Worm (Caenorhabditis elegans): ENCODE measurements around the gene F54C8.6.

F54C8.6 gene

ce11 chrIII:9494209-9494608, 44.5 kb upstream of the F54C8.6 start:
- TF ChIP-seq ceh-100 (GFP tag; IDR thresholded peaks at IDR 0.05), result no peak
- TF ChIP-seq ceh-58 (GFP tag; IDR thresholded peaks at IDR 0.05), result no peak
- no peak for TF ChIP-seq rpc-1 (optimal IDR thresholded peaks at IDR 0.05)
- TF ChIP-seq rpc-1 (tag; optimal IDR thresholded peaks at IDR 0.05), result no peak
- no peak for TF ChIP-seq lag-1 (GFP tag; IDR thresholded peaks at IDR 0.05)

DNA sequence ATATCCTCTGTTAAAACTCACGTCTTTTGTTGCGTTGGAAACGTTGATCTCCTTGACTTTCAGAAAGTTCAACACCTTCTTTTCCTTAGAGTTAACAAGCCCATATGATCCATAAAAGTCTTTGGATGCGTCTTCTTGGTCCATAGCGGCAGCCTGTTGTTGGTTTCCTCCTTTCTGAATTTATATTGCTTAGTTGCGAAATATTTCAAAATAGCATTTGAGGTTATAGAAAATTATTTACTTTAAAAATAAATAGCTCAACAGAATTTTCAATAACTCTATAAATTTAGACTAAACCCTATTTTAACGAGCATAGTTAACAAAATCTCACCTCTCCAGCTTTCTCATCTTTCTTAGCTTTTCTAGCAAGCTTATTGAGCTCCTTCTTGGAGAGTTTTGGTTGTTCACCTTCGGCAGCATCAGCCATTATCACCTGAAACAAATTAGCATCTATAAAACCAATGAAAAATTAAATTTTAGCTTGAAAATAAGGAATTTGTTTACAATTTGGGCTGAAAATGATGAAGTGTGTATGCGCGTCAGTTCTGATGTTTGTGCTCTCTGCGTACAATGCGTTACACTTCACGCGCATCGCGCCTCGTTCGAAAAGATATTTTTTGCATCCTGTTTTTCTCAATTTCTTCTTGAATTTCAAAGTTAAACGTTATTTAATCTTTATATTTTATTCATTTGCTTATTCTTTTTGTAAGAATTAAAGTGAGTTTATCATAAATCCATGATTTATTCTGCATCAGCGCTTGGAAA, 41.2 kb upstream of the F54C8.6 start, which contains the start of the genes dars-1 and ctr-9:
TSS of gene dars-1 (minus strand) at position 433 of the 765 bp plus-strand sequence.
TSS of gene ctr-9 (plus strand) at position 614 of the 765 bp plus-strand sequence.
- TF ChIP-seq cebp-1 (GFP tag; IDR thresholded peaks at IDR 0.05) (peak; percentile 30; the same call in 1 of the 2 replicates), cebp-1 (tag; optimal IDR thresholded peaks at IDR 0.05) (peak; percentile 87), Y53G8AR.9 (GFP tag; conservative IDR thresholded peaks at IDR 0.05) (0 out of 2 replicates have a peak, but pooled peaks have one; percentile 42), snpc-3.4 (tag; optimal IDR thresholded peaks at IDR 0.05) (peak; percentile 0), mcd-1 (GFP tag; IDR thresholded peaks at IDR 0.05) (no peak), ceh-58 (GFP tag; IDR thresholded peaks at IDR 0.05) (no peak)

- TF ChIP-seq snpc-4 (GFP tag; optimal IDR thresholded peaks at IDR 0.05), result no peak
- no peak for TF ChIP-seq snpc-4 (tag; optimal IDR thresholded peaks at IDR 0.05)
- no peak for TF ChIP-seq somi-1 (GFP tag; optimal IDR thresholded peaks at IDR 0.05)
- TF ChIP-seq snpc-3.4 (tag; optimal IDR thresholded peaks at IDR 0.05), result no peak
- no peak for TF ChIP-seq K11D2.4 (GFP tag; IDR thresholded peaks at IDR 0.05)
- no peak for TF ChIP-seq aptf-2 (GFP tag; conservative IDR thresholded peaks at IDR 0.05)
- no peak for TF ChIP-seq hlh-12 (tag; optimal IDR thresholded peaks at IDR 0.05)
- TF ChIP-seq ztf-26 (tag; optimal IDR thresholded peaks at IDR 0.05), result no peak
- TF ChIP-seq dox-1 (GFP tag; IDR thresholded peaks at IDR 0.05), result no peak
- TF ChIP-seq athp-1 (tag; optimal IDR thresholded peaks at IDR 0.05), result no peak
- TF ChIP-seq T07F8.4 (tag; optimal IDR thresholded peaks at IDR 0.05), result no peak
- no peak for TF ChIP-seq nhr-179 (tag; optimal IDR thresholded peaks at IDR 0.05)
- TF ChIP-seq hrde-1 (tag; optimal IDR thresholded peaks at IDR 0.05; ENCODE audit: borderline replicate concordance), result no peak
- no peak for TF ChIP-seq nhr-90 (tag; optimal IDR thresholded peaks at IDR 0.05)
- no peak for TF ChIP-seq ceh-79 (tag; optimal IDR thresholded peaks at IDR 0.05)
These were observed 40.1 kb upstream of the F54C8.6 start for ce11 chrIII:9489798-9490197.

DNA sequence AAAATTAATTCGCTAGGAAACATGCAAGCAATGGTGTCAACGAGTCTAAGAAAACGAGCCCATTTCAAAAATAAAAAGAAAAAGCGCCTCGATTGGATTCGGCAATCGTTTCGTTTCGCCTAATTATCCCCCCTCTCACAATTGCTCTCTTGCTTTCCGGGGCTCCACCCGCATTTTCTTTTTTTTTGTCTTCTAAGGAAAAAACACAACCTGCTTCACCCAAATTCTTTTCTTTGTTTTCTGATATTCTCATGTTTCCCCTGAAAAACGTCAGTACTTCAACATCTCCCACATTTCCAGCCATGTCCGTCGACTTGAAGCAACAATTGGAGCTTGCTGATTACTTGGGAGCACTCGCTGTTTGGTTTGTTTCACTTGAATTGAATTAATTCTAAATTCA, 38.7 kb upstream of the F54C8.6 start, which contains the start of gene nlp-36:
TSS of gene nlp-36 (plus strand) at position 301 of the 400 bp plus-strand sequence.
- TF ChIP-seq him-1 (tag; optimal IDR thresholded peaks at IDR 0.05) (peak; percentile 9), Y53G8AR.9 (GFP tag; conservative IDR thresholded peaks at IDR 0.05) (no peak)

- TF ChIP-seq F57A8.1 (GFP tag; optimal IDR thresholded peaks at IDR 0.05), result no peak
- no peak for TF ChIP-seq dpl-1 (GFP tag; optimal IDR thresholded peaks at IDR 0.05)
- no peak for TF ChIP-seq mes-4 (tag; optimal IDR thresholded peaks at IDR 0.05)
- TF ChIP-seq attf-5 (GFP tag; optimal IDR thresholded peaks at IDR 0.05), result no peak
- no peak for TF ChIP-seq ceh-91 (GFP tag; IDR thresholded peaks at IDR 0.05)
- TF ChIP-seq T07F8.4 (tag; optimal IDR thresholded peaks at IDR 0.05), result no peak
- no peak for TF ChIP-seq hlh-12 (tag; optimal IDR thresholded peaks at IDR 0.05)
- TF ChIP-seq madf-8 (GFP tag; conservative IDR thresholded peaks at IDR 0.05), result peak; percentile 73
- TF ChIP-seq ceh-100 (GFP tag; IDR thresholded peaks at IDR 0.05), result no peak
- TF ChIP-seq efl-1 (GFP tag; optimal IDR thresholded peaks at IDR 0.05), result no peak
- TF ChIP-seq lsl-1 (GFP tag; optimal IDR thresholded peaks at IDR 0.05), result peak; percentile 70
These were observed 38.3 kb upstream of the F54C8.6 start for ce11 chrIII:9488027-9488426.
